Worm (Caenorhabditis elegans) whole organism, L4 larva: Measurements from ENCODE around the gene jip-1.

ENCODE experiments used
- ama-1 ChIP-seq: fragments of 150-350 bp; optimal IDR thresholded peaks from 2 replicates; lab custom pipeline; 2014; ENCODE audit warnings: inconsistent platforms, mixed read lengths
- ceh-28 ChIP-seq: fragments of 150-350 bp; optimal IDR thresholded peaks from 2 replicates; lab custom pipeline; 2014; ENCODE audit warnings: missing biosample characterization, missing genetic modification reagents, missing genetic modification characterization
- ceh-32 ChIP-seq: sonication (generic microtip); optimal IDR thresholded peaks from 2 replicates; lab custom pipeline; 2016; ENCODE audit warnings: mild to moderate bottlenecking, missing genetic modification characterization, missing compliant biosample characterization; ENCODE audit not compliant: poor library complexity
- dmd-9 ChIP-seq: fragments of 200-800 bp; sonication (Bioruptor generic); IDR thresholded peaks from 2 replicates; pipeline ENCODE4 v1.3.6; 2022; ENCODE audit warnings: missing genetic modification reagents, missing genetic modification characterization, missing compliant biosample characterization
- jun-1 ChIP-seq: fragments of 150-350 bp; optimal IDR thresholded peaks from 2 replicates; lab custom pipeline; 2014; ENCODE audit warnings: missing biosample characterization, missing genetic modification reagents, missing genetic modification characterization
- lin-39 ChIP-seq: fragments of 150-350 bp; optimal IDR thresholded peaks from 2 replicates; lab custom pipeline; 2014; ENCODE audit warnings: missing biosample characterization, missing genetic modification reagents, missing genetic modification characterization
- lsy-2 ChIP-seq, 2 experiments: fragments of 150-350 bp in 1 of 2; sonication (generic microtip) in 1 of 2; optimal IDR thresholded peaks; 2 replicates each; lab custom pipeline; 2014 to 2017; ENCODE audit warnings: missing biosample characterization in 2 of 2, missing genetic modification characterization in 2 of 2
- nhr-237 ChIP-seq: sonication (generic microtip); optimal IDR thresholded peaks from 2 replicates; lab custom pipeline; 2017; ENCODE audit warnings: missing biosample characterization, missing genetic modification characterization
- nhr-25 ChIP-seq: sonication (generic microtip); optimal IDR thresholded peaks from 2 replicates; lab custom pipeline; 2017; ENCODE audit warnings: missing genetic modification characterization, mild to moderate bottlenecking, missing compliant biosample characterization, antibody characterized with exemption, moderate library complexity, borderline replicate concordance; ENCODE audit not compliant: insufficient read depth
- nhr-77 ChIP-seq: fragments of 150-350 bp; optimal IDR thresholded peaks from 2 replicates; lab custom pipeline; 2014; ENCODE audit warnings: missing biosample characterization, missing genetic modification characterization
- skn-1 ChIP-seq: fragments of 150-350 bp; optimal IDR thresholded peaks from 2 replicates; lab custom pipeline; 2014; ENCODE audit warnings: missing biosample characterization, missing genetic modification characterization
- snpc-4 ChIP-seq: fragments of 150-350 bp; optimal IDR thresholded peaks from 2 replicates; lab custom pipeline; 2014; ENCODE audit warnings: missing biosample characterization, missing genetic modification characterization
- unc-39 ChIP-seq: sonication (generic microtip); optimal IDR thresholded peaks from 2 replicates; lab custom pipeline; 2017; ENCODE audit warnings: missing biosample characterization, missing genetic modification characterization
- zag-1 ChIP-seq: fragments of 150-350 bp; optimal IDR thresholded peaks from 2 replicates; lab custom pipeline; 2014; ENCODE audit warnings: missing biosample characterization, missing genetic modification characterization

DNA sequence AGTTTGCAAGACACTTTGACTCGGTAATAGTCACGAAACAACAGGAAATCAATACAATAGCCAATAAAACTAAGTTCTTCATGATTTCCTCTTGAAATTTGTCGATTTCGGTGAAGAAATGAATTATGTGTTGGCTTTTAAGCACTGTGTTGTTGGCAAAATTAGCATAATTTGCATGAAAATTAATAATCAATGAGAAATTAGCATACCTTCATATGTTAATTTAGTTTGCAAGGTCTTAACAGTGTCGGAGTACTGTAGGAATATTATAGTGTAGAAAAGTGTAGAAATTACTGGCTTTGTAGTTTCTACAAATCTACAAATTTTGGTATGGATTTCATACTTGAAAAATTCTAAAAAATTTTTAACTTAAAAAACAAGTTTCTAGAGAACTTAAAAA is 54.8 kb downstream of the jip-1 start, which contains the start of gene F54D12.9:
- TF ChIP-seq nhr-25 (no peak), ceh-28 (tag; lab: Kevin White, UChicago) (no peak), jun-1 (tag; lab: Kevin White, UChicago) (no peak), nhr-77 (tag; lab: Kevin White, UChicago) (no peak), skn-1 (no peak), nhr-237 (tag; lab: Kevin White, UChicago) (no peak), dmd-9 (GFP tag; lab: Robert Waterston, UW) (no peak), unc-39 (no peak), ama-1 (no peak), lsy-2 (tag; optimal IDR thresholded peaks at IDR 0.05; lab: Kevin White, UChicago) (no peak), lin-39 (no peak), zag-1 (tag; lab: Kevin White, UChicago) (no peak), snpc-4 (tag; lab: Kevin White, UChicago) (no peak), ceh-32 (tag; lab: Kevin White, UChicago) (no peak)
